Worm (Caenorhabditis elegans) whole organism, midembryonic: Measurements from ENCODE around the gene cth-2.

Experiments
- T22C8.4 ChIP-seq: fragments of 200-800 bp; sonication (Bioruptor generic); IDR thresholded peaks from 2 replicates; pipeline ENCODE4 v1.3.6; 2022; ENCODE audit warnings: missing genetic modification characterization, missing compliant biosample characterization
- cog-1 ChIP-seq: sonication (generic microtip); optimal IDR thresholded peaks from 2 replicates; lab custom pipeline; 2016; ENCODE audit warnings: missing genetic modification characterization, missing compliant biosample characterization
- flt-1 ChIP-seq: fragments of 200-800 bp; sonication (Bioruptor generic); IDR thresholded peaks from 2 replicates; pipeline ENCODE4 v1.3.6; 2022; ENCODE audit warnings: missing genetic modification characterization, missing compliant biosample characterization
- klf-2 ChIP-seq: fragments of 200-800 bp; sonication (Bioruptor generic); conservative IDR thresholded peaks from 2 replicates; pipeline ENCODE4 v1.3.6; 2022; ENCODE audit warnings: missing genetic modification reagents, missing genetic modification characterization, missing compliant biosample characterization
- med-1 ChIP-seq: sonication (generic microtip); optimal IDR thresholded peaks from 2 replicates; lab custom pipeline; 2017; ENCODE audit warnings: missing genetic modification characterization, mild to moderate bottlenecking, missing compliant biosample characterization, antibody characterized with exemption, missing genetic modification reagents; ENCODE audit not compliant: insufficient read depth
- ref-1 ChIP-seq: fragments of 200-800 bp; sonication (Bioruptor generic); conservative IDR thresholded peaks from 2 replicates; pipeline ENCODE4 v1.3.6; 2022; ENCODE audit warnings: missing genetic modification reagents, missing genetic modification characterization, missing compliant biosample characterization
- tab-1 ChIP-seq: fragments of 200-800 bp; sonication (Bioruptor generic); IDR thresholded peaks from 2 replicates; pipeline ENCODE4 v1.3.6; 2022; ENCODE audit warnings: missing genetic modification characterization, missing compliant biosample characterization
- ztf-23 ChIP-seq: fragments of 200-800 bp; sonication (Bioruptor generic); IDR thresholded peaks from 2 replicates; pipeline ENCODE4 v1.3.6; 2022; ENCODE audit warnings: missing genetic modification reagents, missing genetic modification characterization, missing compliant biosample characterization
- ztf-29 ChIP-seq: fragments of 200-800 bp; sonication (Bioruptor generic); IDR thresholded peaks from 2 replicates; pipeline ENCODE4 v1.3.6; 2022; ENCODE audit warnings: missing genetic modification reagents, missing genetic modification characterization, missing compliant biosample characterization

cth-2 gene

ce11 chrII:7022370-7023001 is 35.3 kb downstream of the cth-2 start, which contains the start of the genes lst-6 and lst-5:
Gene lst-6, minus strand, starts transcription at chrII:7022509.
Gene lst-5, plus strand, starts transcription at chrII:7022913.
- no peak for TF ChIP-seq ztf-29 (GFP tag; lab: Robert Waterston, UW)
- no peak for TF ChIP-seq tab-1 (GFP tag; lab: Robert Waterston, UW)
- TF ChIP-seq med-1 (GFP tag; lab: Kevin White, UChicago): peak; percentile 10

ce11 chrII:7012592-7012991 is 45.2 kb downstream of the cth-2 start, which contains the start of gene sqv-7:
Gene sqv-7, minus strand, starts transcription at chrII:7012692.
- no peak for TF ChIP-seq cog-1 (tag; lab: Kevin White, UChicago)
- no peak for TF ChIP-seq T22C8.4 (GFP tag; lab: Robert Waterston, UW)
- no peak for TF ChIP-seq ztf-29 (GFP tag; lab: Robert Waterston, UW)
- no peak for TF ChIP-seq ztf-23 (GFP tag; lab: Robert Waterston, UW)
- TF ChIP-seq ref-1 (GFP tag; lab: Robert Waterston, UW): no peak
- TF ChIP-seq klf-2 (GFP tag; lab: Robert Waterston, UW): no peak
- TF ChIP-seq tab-1 (GFP tag; lab: Robert Waterston, UW): no peak
- no peak for TF ChIP-seq med-1 (GFP tag; lab: Kevin White, UChicago)
- no peak for TF ChIP-seq flt-1 (GFP tag; lab: Robert Waterston, UW)
